Fruit fly (Drosophila melanogaster): ENCODE results near the gene cpx.

DNA sequence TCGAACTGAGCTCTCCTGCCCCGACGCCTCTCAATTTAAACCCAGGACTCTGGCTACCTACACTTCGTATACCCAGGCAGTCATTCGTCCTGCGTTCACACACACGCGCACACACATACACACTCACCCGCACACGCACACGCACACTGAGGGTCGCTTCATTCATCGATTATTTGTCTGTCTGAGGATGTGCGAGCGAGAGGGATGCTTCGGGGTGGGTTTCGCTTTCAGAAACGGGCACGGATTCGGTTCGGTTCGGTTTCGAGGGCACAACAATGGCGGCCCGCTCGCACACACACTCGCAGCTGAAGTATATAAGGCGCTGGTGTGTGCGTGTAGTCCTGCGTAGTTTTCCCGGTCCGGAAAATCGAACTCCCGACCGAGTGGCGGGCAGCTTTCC lies 66.6 kb downstream of the cpx start, which contains the start of gene hkb:
- TF ChIP-seq insv (optimal IDR thresholded peaks at IDR 0.05) (no peak), psq (optimal IDR thresholded peaks at IDR 0.05) (no peak), h (optimal IDR thresholded peaks at IDR 0.05) (no peak), ttk (optimal IDR thresholded peaks at IDR 0.05) (no peak)

Data from Kc167 (cell line).